Fruit fly (Drosophila melanogaster) whole organism, prepupa: ENCODE measurements around the gene CG6470.

ENCODE experiments used
- CG6792 ChIP-seq: fragments of 200-800 bp; sonication (Bioruptor generic); optimal IDR thresholded peaks from 3 replicates; lab custom pipeline; 2016; ENCODE audit warnings: missing biosample characterization, missing genetic modification characterization
- CG8119 ChIP-seq: fragments of 200-800 bp; sonication (Bioruptor generic); IDR thresholded peaks from 3 replicates; pipeline ENCODE4 v1.3.6; 2022; ENCODE audit warnings: missing biosample characterization, missing genetic modification characterization
- Gug ChIP-seq: fragments of 200-800 bp; sonication (Bioruptor generic); IDR thresholded peaks from 2 replicates; pipeline ENCODE4 v1.3.6; 2022; ENCODE audit warnings: missing biosample characterization, missing genetic modification characterization
- Smox ChIP-seq: fragments of 200-800 bp; sonication (Bioruptor generic); optimal IDR thresholded peaks from 3 replicates; lab custom pipeline; 2016; ENCODE audit warnings: missing biosample characterization, missing genetic modification characterization
- Sox15 ChIP-seq: fragments of 200-800 bp; sonication (Bioruptor generic); optimal IDR thresholded peaks from 3 replicates; lab custom pipeline; 2016; ENCODE audit warnings: missing biosample characterization, missing genetic modification characterization
- salr ChIP-seq, 2 experiments: fragments of 200-800 bp; sonication (Bioruptor generic); optimal IDR thresholded peaks; 3 replicates each; lab custom pipeline; 2016 to 2018; ENCODE audit warnings: missing biosample characterization in 2 of 2, missing genetic modification characterization in 2 of 2, mild to moderate bottlenecking in 1 of 2
- topi ChIP-seq: fragments of 200-800 bp; sonication (Bioruptor generic); optimal IDR thresholded peaks from 3 replicates; lab custom pipeline; 2016; ENCODE audit warnings: missing biosample characterization, missing genetic modification characterization

- no peak for TF ChIP-seq Smox (GFP tag; lab: Kevin White, UChicago)
- TF ChIP-seq topi (GFP tag; lab: Kevin White, UChicago) = no peak
- no peak for TF ChIP-seq salr (GFP tag; optimal IDR thresholded peaks at IDR 0.05; lab: Kevin White, UChicago)
- no peak for TF ChIP-seq Sox15 (GFP tag; lab: Kevin White, UChicago)
- no peak for TF ChIP-seq CG6792 (GFP tag; lab: Kevin White, UChicago)
- no peak for TF ChIP-seq CG8119 (GFP tag; lab: Robert Waterston, UW)
- TF ChIP-seq Gug (GFP tag; lab: Robert Waterston, UW) = no peak
Observed at dm6 chrX:18486356-18487059, 28.2 kb downstream of the CG6470 start, which contains the start of gene psh.
